Worm (Caenorhabditis elegans) whole organism, late embryonic: Measurements from ENCODE around the gene lev-9.

Experiments
- C38D4.7 ChIP-seq: fragments of 200-800 bp; sonication (Bioruptor generic); optimal IDR thresholded peaks from 2 replicates; lab custom pipeline; 2018; ENCODE audit warnings: mild to moderate bottlenecking, missing genetic modification characterization, moderate library complexity, missing compliant biosample characterization
- F13H6.1 ChIP-seq: sonication (generic microtip); optimal IDR thresholded peaks from 2 replicates; lab custom pipeline; 2016; ENCODE audit warnings: missing genetic modification characterization, missing compliant biosample characterization
- K02D7.2 ChIP-seq: sonication (generic microtip); optimal IDR thresholded peaks from 2 replicates; lab custom pipeline; 2017; ENCODE audit warnings: mild to moderate bottlenecking, missing genetic modification characterization, missing compliant biosample characterization
- Y22D7AL.16 ChIP-seq: sonication (generic microtip); optimal IDR thresholded peaks from 2 replicates; lab custom pipeline; 2016; ENCODE audit warnings: missing genetic modification characterization, missing compliant biosample characterization
- ahr-1 ChIP-seq: sonication (generic microtip); optimal IDR thresholded peaks from 2 replicates; lab custom pipeline; 2016; ENCODE audit warnings: missing genetic modification characterization, missing compliant biosample characterization
- ama-1 ChIP-seq: fragments of 150-350 bp; optimal IDR thresholded peaks from 2 replicates; lab custom pipeline; 2014
- ceh-14 ChIP-seq: sonication (generic microtip); optimal IDR thresholded peaks from 2 replicates; lab custom pipeline; 2016; ENCODE audit warnings: missing genotype, missing genetic modification characterization, missing compliant biosample characterization
- ceh-18 ChIP-seq: sonication (generic microtip); optimal IDR thresholded peaks from 2 replicates; lab custom pipeline; 2016; ENCODE audit warnings: missing genetic modification characterization, missing compliant biosample characterization
- ceh-19 ChIP-seq: fragments of 200-800 bp; sonication (Bioruptor generic); optimal IDR thresholded peaks from 2 replicates; lab custom pipeline; 2018; ENCODE audit warnings: mild to moderate bottlenecking, missing genetic modification characterization, missing compliant biosample characterization
- ceh-2 ChIP-seq: sonication (generic microtip); optimal IDR thresholded peaks from 2 replicates; lab custom pipeline; 2016; ENCODE audit warnings: missing genotype, missing genetic modification characterization, missing compliant biosample characterization
- ceh-22 ChIP-seq: sonication (generic microtip); optimal IDR thresholded peaks from 2 replicates; lab custom pipeline; 2017; ENCODE audit warnings: missing biosample characterization, missing genetic modification characterization
- ceh-24 ChIP-seq: sonication (generic microtip); optimal IDR thresholded peaks from 2 replicates; lab custom pipeline; 2016; ENCODE audit warnings: mild to moderate bottlenecking, missing genetic modification characterization, missing compliant biosample characterization
- ceh-30 ChIP-seq: fragments of 150-350 bp; optimal IDR thresholded peaks from 2 replicates; lab custom pipeline; 2014; ENCODE audit warnings: missing biosample characterization, missing genetic modification characterization
- ceh-31 ChIP-seq: sonication (generic microtip); optimal IDR thresholded peaks from 2 replicates; lab custom pipeline; 2016; ENCODE audit warnings: missing genetic modification characterization, missing compliant biosample characterization
- ceh-34 ChIP-seq: sonication (generic microtip); optimal IDR thresholded peaks from 2 replicates; lab custom pipeline; 2016; ENCODE audit warnings: mild to moderate bottlenecking, missing genetic modification characterization, missing compliant biosample characterization
- ceh-45 ChIP-seq: fragments of 200-800 bp; sonication (Bioruptor generic); IDR thresholded peaks from 2 replicates; pipeline ENCODE4 v1.3.6; 2022; ENCODE audit warnings: missing genetic modification reagents, missing genetic modification characterization, missing compliant biosample characterization
- ceh-6 ChIP-seq: fragments of 200-800 bp; sonication (Bioruptor generic); optimal IDR thresholded peaks from 2 replicates; lab custom pipeline; 2018; ENCODE audit warnings: mild to moderate bottlenecking, missing genetic modification characterization, missing compliant biosample characterization
- ceh-9 ChIP-seq: sonication (generic microtip); optimal IDR thresholded peaks from 2 replicates; lab custom pipeline; 2016; ENCODE audit warnings: mild to moderate bottlenecking, missing genetic modification characterization, inconsistent platforms, missing compliant biosample characterization
- che-1 ChIP-seq: sonication (generic microtip); optimal IDR thresholded peaks from 2 replicates; lab custom pipeline; 2016; ENCODE audit warnings: mild to moderate bottlenecking, missing genetic modification characterization, missing compliant biosample characterization
- dmd-4 ChIP-seq: sonication (generic microtip); optimal IDR thresholded peaks from 2 replicates; lab custom pipeline; 2016; ENCODE audit warnings: borderline replicate concordance, missing genetic modification characterization, missing compliant biosample characterization
- dve-1 ChIP-seq: sonication (generic microtip); optimal IDR thresholded peaks from 2 replicates; lab custom pipeline; 2017; ENCODE audit warnings: antibody characterized with exemption, mild to moderate bottlenecking, missing genetic modification characterization, missing compliant biosample characterization
- elt-2 ChIP-seq: sonication (generic microtip); optimal IDR thresholded peaks from 2 replicates; lab custom pipeline; 2016; ENCODE audit warnings: missing genetic modification reagents, missing genetic modification characterization, missing compliant biosample characterization
- elt-4 ChIP-seq: sonication (generic microtip); optimal IDR thresholded peaks from 2 replicates; lab custom pipeline; 2016; ENCODE audit warnings: missing genetic modification characterization, missing compliant biosample characterization
- ets-4 ChIP-seq: sonication (generic microtip); optimal IDR thresholded peaks from 2 replicates; lab custom pipeline; 2016; ENCODE audit warnings: missing genetic modification characterization, missing compliant biosample characterization
- fax-1 ChIP-seq: sonication (generic microtip); optimal IDR thresholded peaks from 2 replicates; lab custom pipeline; 2016; ENCODE audit warnings: missing genotype, missing genetic modification characterization, missing compliant biosample characterization
- fkh-10 ChIP-seq: fragments of 150-350 bp; optimal IDR thresholded peaks from 2 replicates; lab custom pipeline; 2014; ENCODE audit warnings: missing biosample characterization, missing genetic modification reagents, missing genetic modification characterization
- hlh-13 ChIP-seq: fragments of 200-800 bp; sonication (Bioruptor generic); optimal IDR thresholded peaks from 2 replicates; lab custom pipeline; 2018; ENCODE audit warnings: mild to moderate bottlenecking, missing genetic modification characterization, missing compliant biosample characterization
- hlh-15 ChIP-seq: sonication (generic microtip); optimal IDR thresholded peaks from 2 replicates; lab custom pipeline; 2016; ENCODE audit warnings: missing genetic modification characterization, missing compliant biosample characterization
- hlh-30 ChIP-seq: sonication (generic microtip); optimal IDR thresholded peaks from 2 replicates; lab custom pipeline; 2017; ENCODE audit warnings: antibody characterized with exemption, missing genetic modification characterization, missing compliant biosample characterization; ENCODE audit not compliant: insufficient read depth
- lim-6 ChIP-seq: sonication (generic microtip); optimal IDR thresholded peaks from 2 replicates; lab custom pipeline; 2016; ENCODE audit warnings: missing genetic modification characterization, missing compliant biosample characterization
- madf-2 ChIP-seq: sonication (generic microtip); optimal IDR thresholded peaks from 2 replicates; lab custom pipeline; 2017; ENCODE audit warnings: missing genetic modification characterization, missing compliant biosample characterization
- mec-3 ChIP-seq: sonication (generic microtip); optimal IDR thresholded peaks from 2 replicates; lab custom pipeline; 2016; ENCODE audit warnings: borderline replicate concordance, missing genetic modification characterization, missing compliant biosample characterization
- nhr-232 ChIP-seq: sonication (generic microtip); optimal IDR thresholded peaks from 2 replicates; lab custom pipeline; 2016; ENCODE audit warnings: missing genetic modification characterization, missing compliant biosample characterization
- npax-4 ChIP-seq: sonication (generic microtip); optimal IDR thresholded peaks from 2 replicates; lab custom pipeline; 2016; ENCODE audit warnings: missing genetic modification characterization, missing compliant biosample characterization
- pag-3 ChIP-seq: sonication (generic microtip); optimal IDR thresholded peaks from 2 replicates; lab custom pipeline; 2016; ENCODE audit warnings: missing compliant biosample characterization, missing genetic modification characterization, borderline replicate concordance
- pat-9 ChIP-seq: fragments of 200-800 bp; sonication (Bioruptor generic); optimal IDR thresholded peaks from 2 replicates; lab custom pipeline; 2018; ENCODE audit warnings: mild to moderate bottlenecking, missing genetic modification characterization, moderate library complexity, missing compliant biosample characterization
- pax-1 ChIP-seq: fragments of 150-350 bp; optimal IDR thresholded peaks from 2 replicates; lab custom pipeline; 2014; ENCODE audit warnings: missing biosample characterization, missing genetic modification characterization
- pha-2 ChIP-seq: sonication (generic microtip); optimal IDR thresholded peaks from 2 replicates; lab custom pipeline; 2017; ENCODE audit warnings: mild to moderate bottlenecking, missing genetic modification characterization, missing compliant biosample characterization
- pha-4 ChIP-seq: fragments of 150-350 bp; optimal IDR thresholded peaks from 2 replicates; lab custom pipeline; 2018; ENCODE audit warnings: missing biosample characterization, missing genetic modification reagents, missing genetic modification characterization
- pros-1 ChIP-seq: fragments of 150-350 bp; optimal IDR thresholded peaks from 2 replicates; lab custom pipeline; 2014; ENCODE audit warnings: missing biosample characterization, missing genetic modification reagents, missing genetic modification characterization
- sdc-2 ChIP-seq: sonication (generic microtip); optimal IDR thresholded peaks from 2 replicates; lab custom pipeline; 2016; ENCODE audit warnings: missing genotype, missing genetic modification characterization, missing compliant biosample characterization
- sox-2 ChIP-seq: fragments of 200-800 bp; sonication (Bioruptor generic); IDR thresholded peaks from 2 replicates; pipeline ENCODE4 v1.3.6; 2022; ENCODE audit warnings: missing genetic modification reagents, missing genetic modification characterization, missing compliant biosample characterization
- sox-4 ChIP-seq: sonication (generic microtip); optimal IDR thresholded peaks from 2 replicates; lab custom pipeline; 2017; ENCODE audit warnings: mild to moderate bottlenecking, missing genetic modification characterization, inconsistent platforms, missing compliant biosample characterization
- tbx-7 ChIP-seq: sonication (generic microtip); optimal IDR thresholded peaks from 2 replicates; lab custom pipeline; 2016; ENCODE audit warnings: missing genotype, missing genetic modification characterization, missing compliant biosample characterization
- ttx-3 ChIP-seq: sonication (generic microtip); optimal IDR thresholded peaks from 2 replicates; lab custom pipeline; 2016; ENCODE audit warnings: missing genetic modification reagents, missing genetic modification characterization, missing compliant biosample characterization
- unc-3 ChIP-seq, 2 experiments: fragments of 200-800 bp in 1 of 2; sonication (Bioruptor generic) in 1 of 2; sonication (generic microtip) in 1 of 2; conservative IDR thresholded peaks in 1 of 2; optimal IDR thresholded peaks in 1 of 2; 2 replicates each; pipeline versions ENCODE4 v1.3.6 to Lab custom; 2016 to 2022; ENCODE audit warnings: missing compliant biosample characterization in 2 of 2, missing genetic modification characterization in 2 of 2, missing genetic modification reagents in 1 of 2
- zip-5 ChIP-seq: sonication (generic microtip); optimal IDR thresholded peaks from 2 replicates; lab custom pipeline; 2016; ENCODE audit warnings: missing genetic modification characterization, missing compliant biosample characterization

Gene lev-9

ce11 chrX:6296402-6296844 is 4.9 kb upstream of the lev-9 start (continued):
- TF ChIP-seq che-1 (tag; lab: Kevin White, UChicago) = no peak
- TF ChIP-seq ceh-45 (GFP tag; lab: Robert Waterston, UW) = peak; percentile 63; the same call in 1 of the 2 replicates
- TF ChIP-seq hlh-13 (GFP tag; lab: Kevin White, UChicago) = peak; percentile 37
- TF ChIP-seq tbx-7 (tag; lab: Kevin White, UChicago) = peak; percentile 70
- no peak for TF ChIP-seq zip-5 (tag; lab: Kevin White, UChicago)
- peak; percentile 30 for TF ChIP-seq npax-4
- peak; percentile 98 for TF ChIP-seq ceh-31 (tag; lab: Kevin White, UChicago)
- no peak for TF ChIP-seq elt-4
- no peak for TF ChIP-seq pag-3 (tag; lab: Kevin White, UChicago)
- TF ChIP-seq ceh-2 = peak; percentile 93
- peak; percentile 91 for TF ChIP-seq pros-1 (tag; lab: Kevin White, UChicago)
- TF ChIP-seq sox-2 (GFP tag; lab: Robert Waterston, UW) = peak; percentile 64
- no peak for TF ChIP-seq Y22D7AL.16 (tag; lab: Kevin White, UChicago)
- TF ChIP-seq ceh-30 (tag; lab: Kevin White, UChicago) = peak; percentile 94
- TF ChIP-seq pha-2 (tag; lab: Kevin White, UChicago) = peak; percentile 6
- TF ChIP-seq nhr-232 (tag; lab: Kevin White, UChicago) = no peak
- peak; percentile 66 for TF ChIP-seq ceh-6
- peak; percentile 69 for TF ChIP-seq sox-4
- peak; percentile 98 for TF ChIP-seq dve-1 (tag; lab: Kevin White, UChicago)
- peak; percentile 66 for TF ChIP-seq fax-1
- TF ChIP-seq dmd-4 (tag; lab: Kevin White, UChicago) = peak; percentile 78
- TF ChIP-seq hlh-30 = peak; percentile 78
- TF ChIP-seq ceh-14 = peak; percentile 92
- TF ChIP-seq pha-4 (tag; lab: Kevin White, UChicago) = no peak
- TF ChIP-seq elt-2 = peak; percentile 80
- TF ChIP-seq ttx-3 (tag; lab: Kevin White, UChicago) = peak; percentile 72
- TF ChIP-seq mec-3 (tag; lab: Kevin White, UChicago) = peak; percentile 67
- TF ChIP-seq sdc-2 = peak; percentile 100
- peak; percentile 100 for TF ChIP-seq ceh-18 (tag; lab: Kevin White, UChicago)
- no peak for TF ChIP-seq ceh-9 (tag; lab: Kevin White, UChicago)
- TF ChIP-seq ceh-34 (tag; lab: Kevin White, UChicago) = peak; percentile 93
- peak; percentile 80 for TF ChIP-seq ets-4
- TF ChIP-seq pat-9 (tag; lab: Kevin White, UChicago) = peak; percentile 75
- TF ChIP-seq pax-1 = peak; percentile 93
- peak; percentile 54 for TF ChIP-seq hlh-15 (tag; lab: Kevin White, UChicago)
- no peak for TF ChIP-seq K02D7.2 (tag; lab: Kevin White, UChicago)
- peak; percentile 21 for TF ChIP-seq C38D4.7 (GFP tag; lab: Kevin White, UChicago)
- peak; percentile 87 for TF ChIP-seq fkh-10 (GFP tag; lab: Kevin White, UChicago)
- TF ChIP-seq ahr-1 (tag; lab: Kevin White, UChicago) = peak; percentile 61
- TF ChIP-seq ceh-19 = peak; percentile 52
- peak; percentile 73 for TF ChIP-seq F13H6.1
- no peak for TF ChIP-seq ama-1
- peak; percentile 51 for TF ChIP-seq lim-6 (tag; lab: Kevin White, UChicago)
- peak; percentile 92 for TF ChIP-seq ceh-22
- TF ChIP-seq unc-3 (GFP tag; conservative IDR thresholded peaks at IDR 0.05; lab: Robert Waterston, UW) = 0 out of 2 replicates have a peak, but pooled peaks have one; percentile 27
- peak; percentile 76 for TF ChIP-seq unc-3 (tag; optimal IDR thresholded peaks at IDR 0.05; lab: Kevin White, UChicago)
- TF ChIP-seq madf-2 (tag; lab: Kevin White, UChicago) = peak; percentile 83
- TF ChIP-seq ceh-24 (tag; lab: Kevin White, UChicago) = no peak
